Worm (Caenorhabditis elegans): ENCODE results near the gene sir-2.2.

ce11 chrX:13362486-13362885, 34.6 kb downstream of the sir-2.2 start, which contains the start of gene C49F8.15:
- TF ChIP-seq flt-1 (GFP tag; IDR thresholded peaks at IDR 0.05) (no peak), cog-1 (tag; optimal IDR thresholded peaks at IDR 0.05) (no peak), ref-1 (GFP tag; conservative IDR thresholded peaks at IDR 0.05) (no peak), T22C8.4 (GFP tag; IDR thresholded peaks at IDR 0.05) (no peak), tab-1 (GFP tag; IDR thresholded peaks at IDR 0.05) (no peak), ztf-23 (GFP tag; IDR thresholded peaks at IDR 0.05) (no peak), med-1 (GFP tag; optimal IDR thresholded peaks at IDR 0.05; ENCODE audit: insufficient read depth) (no peak), ztf-29 (GFP tag; IDR thresholded peaks at IDR 0.05) (no peak), klf-2 (GFP tag; conservative IDR thresholded peaks at IDR 0.05) (no peak)

All from whole organism, midembryonic.